Worm (Caenorhabditis elegans): ENCODE results near the gene R144.10.

DNA sequence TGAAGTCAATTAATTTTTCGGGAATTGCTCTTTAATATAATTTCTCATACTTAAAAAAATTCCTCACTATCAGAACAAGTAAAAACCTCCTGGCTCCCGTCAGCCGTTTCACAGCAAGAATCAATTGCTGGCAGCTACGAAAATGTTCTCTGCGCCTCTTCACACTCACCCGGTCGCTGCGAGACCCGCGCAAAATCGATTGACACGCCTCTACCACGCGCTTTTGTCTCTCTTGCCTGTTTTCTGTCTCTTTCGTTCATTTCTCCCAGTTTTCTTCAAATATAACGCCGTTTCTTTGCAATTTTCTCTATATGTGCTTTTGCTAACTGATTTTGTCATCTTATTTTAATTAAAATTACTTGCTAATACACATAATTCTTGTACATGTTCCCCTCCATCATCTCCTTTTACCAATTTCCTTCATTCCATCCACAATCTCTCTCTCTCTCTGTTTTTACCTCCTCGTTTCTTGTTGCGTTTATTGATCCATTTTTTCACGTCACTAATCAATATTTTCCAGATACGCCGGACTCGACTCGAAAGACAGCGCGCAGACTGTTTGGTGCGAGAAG is 22.3 kb upstream of the R144.10 start, which contains the start of gene pcf-11:
- TF ChIP-seq nfya-1 (tag; optimal IDR thresholded peaks at IDR 0.05): peak; percentile 68
- TF ChIP-seq ref-2 (tag; optimal IDR thresholded peaks at IDR 0.05): peak; percentile 63
- no peak for TF ChIP-seq pqm-1 (tag; optimal IDR thresholded peaks at IDR 0.05)
- no peak for TF ChIP-seq fkh-10 (GFP tag; optimal IDR thresholded peaks at IDR 0.05)
- TF ChIP-seq pha-4 (tag; optimal IDR thresholded peaks at IDR 0.05): no peak
- TF ChIP-seq dmd-4 (tag; optimal IDR thresholded peaks at IDR 0.05; ENCODE audit: borderline replicate concordance): no peak
- TF ChIP-seq ama-1 (optimal IDR thresholded peaks at IDR 0.05): no peak
- no peak for TF ChIP-seq dve-1 (tag; optimal IDR thresholded peaks at IDR 0.05)
- no peak for TF ChIP-seq Y22D7AL.16 (tag; optimal IDR thresholded peaks at IDR 0.05)
- TF ChIP-seq lim-6 (tag; optimal IDR thresholded peaks at IDR 0.05): no peak
- peak; percentile 7 for TF ChIP-seq unc-86 (tag; optimal IDR thresholded peaks at IDR 0.05)

Measured in whole organism, late embryonic.